Fruit fly (Drosophila melanogaster): ENCODE measurements around the gene Syt4.
A peak's percentile ranks its signal among the peaks of the same experiment; 100 is the strongest.

Syt4 gene

dm6 chr3R:7249460-7249859 lies 16.4 kb upstream of the Syt4 start, which contains the start of the genes CG1227 and Dtwd2 (continued):
- TF ChIP-seq CG6854 (GFP tag; optimal IDR thresholded peaks at IDR 0.05) (no peak), eg (GFP tag; IDR thresholded peaks at IDR 0.05) (peak; percentile 99), CG6792 (GFP tag; optimal IDR thresholded peaks at IDR 0.05) (peak; percentile 91), Sox15 (GFP tag; optimal IDR thresholded peaks at IDR 0.05) (peak; percentile 76), fkh (GFP tag; optimal IDR thresholded peaks at IDR 0.05) (no peak), CG6276 (GFP tag; optimal IDR thresholded peaks at IDR 0.05) (peak; percentile 95), CG34406 (GFP tag; optimal IDR thresholded peaks at IDR 0.05) (peak; percentile 96), CG4318 (GFP tag; optimal IDR thresholded peaks at IDR 0.05) (peak; percentile 91), cyc (GFP tag; optimal IDR thresholded peaks at IDR 0.05) (peak; percentile 86), Lpt (GFP tag; optimal IDR thresholded peaks at IDR 0.05) (peak; percentile 92), CG10669 (GFP tag; optimal IDR thresholded peaks at IDR 0.05) (peak; percentile 94), Gug (GFP tag; IDR thresholded peaks at IDR 0.05) (peak; percentile 95), topi (GFP tag; optimal IDR thresholded peaks at IDR 0.05) (peak; percentile 93), Eip75B (GFP tag; optimal IDR thresholded peaks at IDR 0.05) (peak; percentile 92), fd59A (GFP tag; optimal IDR thresholded peaks at IDR 0.05) (peak; percentile 88), CG7368 (GFP tag; optimal IDR thresholded peaks at IDR 0.05) (peak; percentile 91), CG9139 (GFP tag; optimal IDR thresholded peaks at IDR 0.05) (peak; percentile 91), CG31627 (GFP tag; optimal IDR thresholded peaks at IDR 0.05) (peak; percentile 88), CG6163 (GFP tag; IDR thresholded peaks at IDR 0.05) (peak; percentile 98), CG1621 (tag; optimal IDR thresholded peaks at IDR 0.05) (peak; percentile 91), CG16779 (tag; optimal IDR thresholded peaks at IDR 0.05) (peak; percentile 93), Met (GFP tag; optimal IDR thresholded peaks at IDR 0.05) (peak; percentile 92), acj6 (GFP tag; optimal IDR thresholded peaks at IDR 0.05) (peak; percentile 94), spab (GFP tag; optimal IDR thresholded peaks at IDR 0.05) (peak; percentile 84), net (GFP tag; optimal IDR thresholded peaks at IDR 0.05) (peak; percentile 94), Eip93F (GFP tag; optimal IDR thresholded peaks at IDR 0.05) (peak; percentile 45), Ets21C (GFP tag; optimal IDR thresholded peaks at IDR 0.05) (peak; percentile 81), CG6808 (GFP tag; optimal IDR thresholded peaks at IDR 0.05) (peak; percentile 92), CG10631 (GFP tag; optimal IDR thresholded peaks at IDR 0.05) (peak; percentile 94), dsx (GFP tag; optimal IDR thresholded peaks at IDR 0.05; ENCODE audit: poor library complexity, severe bottlenecking) (peak; percentile 96), lz (GFP tag; optimal IDR thresholded peaks at IDR 0.05) (peak; percentile 93), fd85E (GFP tag; optimal IDR thresholded peaks at IDR 0.05) (peak; percentile 77), CG11902 (GFP tag; optimal IDR thresholded peaks at IDR 0.05) (peak; percentile 75), svp (GFP tag) (peak; percentile 93), CG32006 (GFP tag; optimal IDR thresholded peaks at IDR 0.05) (peak; percentile 96), Hr4 (GFP tag; optimal IDR thresholded peaks at IDR 0.05) (peak; percentile 94), Ets96B (tag; optimal IDR thresholded peaks at IDR 0.05) (peak; percentile 98), pdm3 (GFP tag; optimal IDR thresholded peaks at IDR 0.05) (peak; percentile 93), CG15336 (GFP tag; IDR thresholded peaks at IDR 0.05) (peak; percentile 99), vri (GFP tag; optimal IDR thresholded peaks at IDR 0.05) (no peak)

- no peak for TF ChIP-seq esn (GFP tag; optimal IDR thresholded peaks at IDR 0.05)
- no peak for TF ChIP-seq Eip93F (GFP tag; optimal IDR thresholded peaks at IDR 0.05)
- no peak for TF ChIP-seq Hr39 (GFP tag; optimal IDR thresholded peaks at IDR 0.05)
- TF ChIP-seq CG6854 (GFP tag; optimal IDR thresholded peaks at IDR 0.05): no peak
- no peak for TF ChIP-seq acj6 (GFP tag; optimal IDR thresholded peaks at IDR 0.05)
- TF ChIP-seq Lpt (GFP tag; optimal IDR thresholded peaks at IDR 0.05): no peak
- no peak for TF ChIP-seq eg (GFP tag; IDR thresholded peaks at IDR 0.05)
- TF ChIP-seq fkh (GFP tag; optimal IDR thresholded peaks at IDR 0.05): no peak
- TF ChIP-seq net (GFP tag; optimal IDR thresholded peaks at IDR 0.05): no peak
- TF ChIP-seq Sox15 (GFP tag; optimal IDR thresholded peaks at IDR 0.05): no peak
- no peak for TF ChIP-seq dac (GFP tag; optimal IDR thresholded peaks at IDR 0.05)
- no peak for TF ChIP-seq CG11762 (GFP tag; optimal IDR thresholded peaks at IDR 0.05; ENCODE audit: insufficient read depth)
- TF ChIP-seq cyc (GFP tag; optimal IDR thresholded peaks at IDR 0.05): no peak
- no peak for TF ChIP-seq CG32006 (GFP tag; optimal IDR thresholded peaks at IDR 0.05)
- TF ChIP-seq CG34406 (GFP tag; optimal IDR thresholded peaks at IDR 0.05): no peak
- TF ChIP-seq fd85E (GFP tag; optimal IDR thresholded peaks at IDR 0.05): no peak
- TF ChIP-seq Gug (GFP tag; IDR thresholded peaks at IDR 0.05): no peak
- no peak for TF ChIP-seq ss (GFP tag; optimal IDR thresholded peaks at IDR 0.05)
- TF ChIP-seq Blimp-1 (GFP tag; optimal IDR thresholded peaks at IDR 0.05): no peak
Measured at dm6 chr3R:7251857-7252256, 14.0 kb upstream of the Syt4 start, which contains the start of gene Obp84a. Gene Obp84a (minus strand): TSS chr3R:7251957.

Data from whole organism, prepupa.